Worm (Caenorhabditis elegans): ENCODE results near the gene faxc-1.

- TF ChIP-seq him-1 (tag; optimal IDR thresholded peaks at IDR 0.05) (no peak), W03F9.2 (tag; optimal IDR thresholded peaks at IDR 0.05) (no peak), dao-5 (tag; optimal IDR thresholded peaks at IDR 0.05) (no peak)
These were observed 2.8 kb downstream of the faxc-1 start for ce11 chrII:12266797-12267196.
